Fruit fly (Drosophila melanogaster) whole organism, embryonic: ENCODE data around the gene CG2182.

Experiments used
- Antp ChIP-seq: fragments of 200-800 bp; sonication (Bioruptor generic); optimal IDR thresholded peaks from 3 replicates; lab custom pipeline; 2016; ENCODE audit warnings: missing biosample characterization, missing genetic modification characterization
- B-H2 ChIP-seq: fragments of 200-800 bp; sonication (Bioruptor generic); optimal IDR thresholded peaks from 2 replicates; lab custom pipeline; 2018; ENCODE audit warnings: missing biosample characterization, mild to moderate bottlenecking, missing genetic modification characterization
- Bteb2 ChIP-seq: fragments of 200-800 bp; sonication (Bioruptor generic); optimal IDR thresholded peaks from 2 replicates; lab custom pipeline; 2016; ENCODE audit warnings: missing biosample characterization, missing genetic modification characterization
- CG10366 ChIP-seq: fragments of 200-800 bp; sonication (Bioruptor generic); IDR thresholded peaks from 2 replicates; pipeline ENCODE4 v1.3.6; 2022; ENCODE audit warnings: missing biosample characterization, missing genetic modification characterization
- CG12071 ChIP-seq: fragments of 200-800 bp; sonication (Bioruptor generic); optimal IDR thresholded peaks from 3 replicates; lab custom pipeline; 2018; ENCODE audit warnings: missing biosample characterization, mild to moderate bottlenecking, missing genetic modification characterization
- CG1233 ChIP-seq: fragments of 200-800 bp; sonication (Bioruptor generic); optimal IDR thresholded peaks from 4 replicates; lab custom pipeline; 2018; ENCODE audit warnings: missing biosample characterization, mild to moderate bottlenecking, missing genetic modification characterization
- CG15011 ChIP-seq: fragments of 200-800 bp; sonication (Bioruptor generic); optimal IDR thresholded peaks from 3 replicates; lab custom pipeline; 2018; ENCODE audit warnings: missing biosample characterization, mild to moderate bottlenecking, missing genetic modification characterization
- CG15601 ChIP-seq: fragments of 200-800 bp; sonication (Bioruptor generic); optimal IDR thresholded peaks from 3 replicates; lab custom pipeline; 2019; ENCODE audit warnings: missing biosample characterization, mild to moderate bottlenecking, missing genetic modification characterization, moderate library complexity
- CG17385 ChIP-seq: fragments of 200-800 bp; sonication (Bioruptor generic); optimal IDR thresholded peaks from 3 replicates; lab custom pipeline; 2018; ENCODE audit warnings: missing biosample characterization, mild to moderate bottlenecking, missing genetic modification characterization
- CG17802 ChIP-seq: fragments of 200-800 bp; sonication (Bioruptor generic); optimal IDR thresholded peaks from 2 replicates; lab custom pipeline; 2018; ENCODE audit warnings: missing biosample characterization, mild to moderate bottlenecking, missing genetic modification characterization, moderate library complexity
- CG17829 ChIP-seq: fragments of 200-800 bp; optimal IDR thresholded peaks from 2 replicates; lab custom pipeline; 2019; ENCODE audit warnings: missing biosample characterization, mild to moderate bottlenecking, missing genetic modification characterization, moderate library complexity
- CG18764 ChIP-seq: fragments of 200-800 bp; sonication (Bioruptor generic); optimal IDR thresholded peaks from 3 replicates; lab custom pipeline; 2016; ENCODE audit warnings: missing biosample characterization, missing genetic modification characterization
- CG2875 ChIP-seq: fragments of 200-800 bp; sonication (Bioruptor generic); optimal IDR thresholded peaks from 2 replicates; lab custom pipeline; 2017; ENCODE audit warnings: missing biosample characterization, mild to moderate bottlenecking, missing genetic modification characterization, missing genetic modification reagents
- CG31388 ChIP-seq: fragments of 200-800 bp; sonication (Bioruptor generic); optimal IDR thresholded peaks from 2 replicates; lab custom pipeline; 2016; ENCODE audit warnings: missing biosample characterization, missing genetic modification characterization
- CG31441 ChIP-seq: fragments of 200-800 bp; sonication (Bioruptor generic); IDR thresholded peaks from 2 replicates; pipeline ENCODE4 v1.3.6; 2022; ENCODE audit warnings: missing biosample characterization, missing genetic modification characterization
- CG4617 ChIP-seq: fragments of 200-800 bp; sonication (Bioruptor generic); optimal IDR thresholded peaks from 3 replicates; lab custom pipeline; 2016; ENCODE audit warnings: missing biosample characterization, missing genetic modification characterization, borderline replicate concordance
- CG4820 ChIP-seq: fragments of 200-800 bp; sonication (Bioruptor generic); optimal IDR thresholded peaks from 3 replicates; lab custom pipeline; 2016; ENCODE audit warnings: missing biosample characterization, missing genetic modification characterization
- CG5180 ChIP-seq: fragments of 200-800 bp; sonication (Bioruptor generic); optimal IDR thresholded peaks from 3 replicates; lab custom pipeline; 2017; ENCODE audit warnings: missing biosample characterization, missing genetic modification characterization, mild to moderate bottlenecking, moderate library complexity, missing genetic modification reagents
- CG6854 ChIP-seq: fragments of 200-800 bp; sonication (Bioruptor generic); optimal IDR thresholded peaks from 3 replicates; lab custom pipeline; 2017; ENCODE audit warnings: missing biosample characterization, mild to moderate bottlenecking, missing genetic modification characterization
- Chrac-16 ChIP-seq: fragments of 200-800 bp; sonication (Bioruptor generic); optimal IDR thresholded peaks from 3 replicates; lab custom pipeline; 2016; ENCODE audit warnings: missing biosample characterization, missing genetic modification characterization
- CrebB ChIP-seq: fragments of 200-800 bp; sonication (Bioruptor generic); optimal IDR thresholded peaks from 3 replicates; lab custom pipeline; 2018; ENCODE audit warnings: missing biosample characterization, mild to moderate bottlenecking, missing genetic modification characterization
- D19A ChIP-seq: fragments of 200-800 bp; optimal IDR thresholded peaks from 3 replicates; lab custom pipeline; 2019; ENCODE audit warnings: missing biosample characterization, mild to moderate bottlenecking, missing genetic modification characterization, moderate library complexity
- Dll ChIP-seq: fragments of 200-800 bp; sonication (Bioruptor generic); IDR thresholded peaks from 4 replicates; pipeline ENCODE4 v1.3.6; 2022; ENCODE audit warnings: missing biosample characterization, missing genetic modification characterization; ENCODE audit not compliant: partially characterized antibody
- E2f1 ChIP-seq: fragments of 200-800 bp; sonication (Bioruptor generic); IDR thresholded peaks from 2 replicates; pipeline ENCODE4 v1.3.6; 2022; ENCODE audit warnings: missing biosample characterization, missing genetic modification characterization
- Gug ChIP-seq: fragments of 200-800 bp; sonication (Bioruptor generic); IDR thresholded peaks from 4 replicates; pipeline ENCODE4 v1.3.6; 2022; ENCODE audit warnings: missing biosample characterization, missing genetic modification characterization
- HLHmδ ChIP-seq: fragments of 200-800 bp; sonication (Bioruptor generic); optimal IDR thresholded peaks from 2 replicates; lab custom pipeline; 2018; ENCODE audit warnings: missing biosample characterization, mild to moderate bottlenecking, missing genetic modification characterization, moderate library complexity
- MESR4 ChIP-seq: fragments of 200-800 bp; sonication (Bioruptor generic); optimal IDR thresholded peaks from 2 replicates; lab custom pipeline; 2018; ENCODE audit warnings: missing biosample characterization, mild to moderate bottlenecking, missing genetic modification characterization, moderate library complexity
- Meics ChIP-seq: fragments of 200-800 bp; sonication (Bioruptor generic); optimal IDR thresholded peaks from 2 replicates; lab custom pipeline; 2017; ENCODE audit warnings: missing biosample characterization, mild to moderate bottlenecking, missing genetic modification characterization
- Poxn ChIP-seq: fragments of 200-800 bp; sonication (Bioruptor generic); IDR thresholded peaks from 2 replicates; pipeline ENCODE4 v1.3.6; 2022; ENCODE audit warnings: missing biosample characterization, missing genetic modification characterization
- Sry-δ ChIP-seq: fragments of 200-800 bp; sonication (Bioruptor generic); optimal IDR thresholded peaks from 2 replicates; lab custom pipeline; 2016; ENCODE audit warnings: missing biosample characterization, missing genetic modification characterization
- ara ChIP-seq: fragments of 200-800 bp; sonication (Bioruptor generic); IDR thresholded peaks from 2 replicates; pipeline ENCODE4 v1.3.6; 2022; ENCODE audit warnings: missing biosample characterization, missing genetic modification characterization
- ash1 ChIP-seq: fragments of 200-800 bp; sonication (Bioruptor generic); optimal IDR thresholded peaks from 2 replicates; lab custom pipeline; 2018; ENCODE audit warnings: missing biosample characterization, mild to moderate bottlenecking, missing genetic modification characterization
- ato ChIP-seq: fragments of 200-800 bp; sonication (Bioruptor generic); IDR thresholded peaks from 2 replicates; pipeline ENCODE4 v1.3.6; 2022; ENCODE audit warnings: missing biosample characterization, missing genetic modification characterization; ENCODE audit not compliant: partially characterized antibody
- bbx ChIP-seq: fragments of 200-800 bp; sonication (Bioruptor generic); IDR thresholded peaks from 2 replicates; pipeline ENCODE4 v1.3.6; 2022; ENCODE audit warnings: missing biosample characterization, missing genetic modification characterization; ENCODE audit not compliant: partially characterized antibody
- caup ChIP-seq: fragments of 200-800 bp; sonication (Bioruptor generic); optimal IDR thresholded peaks from 3 replicates; lab custom pipeline; 2017; ENCODE audit warnings: missing biosample characterization, mild to moderate bottlenecking, missing genetic modification characterization, moderate library complexity; ENCODE audit not compliant: severe bottlenecking
- chm ChIP-seq: fragments of 200-800 bp; sonication (Bioruptor generic); IDR thresholded peaks from 2 replicates; pipeline ENCODE4 v1.3.6; 2022; ENCODE audit warnings: missing biosample characterization, missing genetic modification characterization
- corto ChIP-seq: fragments of 200-800 bp; sonication (Bioruptor generic); optimal IDR thresholded peaks from 2 replicates; lab custom pipeline; 2016; ENCODE audit warnings: missing biosample characterization, mild to moderate bottlenecking, missing genetic modification characterization, moderate library complexity
- da ChIP-seq: fragments of 200-800 bp; sonication (Bioruptor generic); optimal IDR thresholded peaks from 2 replicates; lab custom pipeline; 2016; ENCODE audit warnings: missing biosample characterization, missing genetic modification characterization
- dan ChIP-seq: fragments of 200-800 bp; sonication (Bioruptor generic); IDR thresholded peaks from 2 replicates; pipeline ENCODE4 v1.3.6; 2022; ENCODE audit warnings: missing biosample characterization, missing genetic modification characterization
- emc ChIP-seq: fragments of 200-800 bp; sonication (Bioruptor generic); optimal IDR thresholded peaks from 2 replicates; lab custom pipeline; 2016; ENCODE audit warnings: missing biosample characterization, missing genetic modification characterization
- knrl ChIP-seq: fragments of 200-800 bp; sonication (Bioruptor generic); IDR thresholded peaks from 3 replicates; pipeline ENCODE4 v1.3.6; 2022; ENCODE audit warnings: missing biosample characterization, missing genetic modification characterization; ENCODE audit not compliant: partially characterized antibody
- otp ChIP-seq: fragments of 200-800 bp; sonication (Bioruptor generic); IDR thresholded peaks from 3 replicates; pipeline ENCODE4, ENCODE4 v1.3.6; 2022; ENCODE audit warnings: missing biosample characterization, missing genetic modification characterization
- scrt ChIP-seq: fragments of 200-800 bp; sonication (Bioruptor generic); optimal IDR thresholded peaks from 2 replicates; lab custom pipeline; 2018; ENCODE audit warnings: missing biosample characterization, mild to moderate bottlenecking, missing genetic modification characterization, moderate library complexity
- sens-2 ChIP-seq: fragments of 200-800 bp; sonication (Bioruptor generic); IDR thresholded peaks from 2 replicates; pipeline ENCODE4 v1.3.6; 2022; ENCODE audit warnings: missing biosample characterization, missing genetic modification characterization
- toy ChIP-seq: fragments of 200-800 bp; sonication (Bioruptor generic); IDR thresholded peaks from 2 replicates; pipeline ENCODE4 v1.3.6; 2022; ENCODE audit warnings: missing biosample characterization, missing genetic modification characterization
- twi ChIP-seq: fragments of 200-800 bp; optimal IDR thresholded peaks from 2 replicates; lab custom pipeline; 2019; ENCODE audit warnings: missing biosample characterization, mild to moderate bottlenecking, missing genetic modification characterization, moderate library complexity
- vnd ChIP-seq: fragments of 200-800 bp; sonication (Bioruptor generic); IDR thresholded peaks from 3 replicates; pipeline ENCODE4 v1.3.6; 2022; ENCODE audit warnings: missing biosample characterization, missing genetic modification characterization; ENCODE audit not compliant: partially characterized antibody
- yki ChIP-seq: fragments of >200 bp; optimal IDR thresholded peaks from 3 replicates; lab custom pipeline; 2018
- zf30C ChIP-seq: fragments of 200-800 bp; sonication (Bioruptor generic); optimal IDR thresholded peaks from 3 replicates; lab custom pipeline; 2018; ENCODE audit warnings: missing biosample characterization, mild to moderate bottlenecking, missing genetic modification characterization

The CG2182 gene

DNA sequence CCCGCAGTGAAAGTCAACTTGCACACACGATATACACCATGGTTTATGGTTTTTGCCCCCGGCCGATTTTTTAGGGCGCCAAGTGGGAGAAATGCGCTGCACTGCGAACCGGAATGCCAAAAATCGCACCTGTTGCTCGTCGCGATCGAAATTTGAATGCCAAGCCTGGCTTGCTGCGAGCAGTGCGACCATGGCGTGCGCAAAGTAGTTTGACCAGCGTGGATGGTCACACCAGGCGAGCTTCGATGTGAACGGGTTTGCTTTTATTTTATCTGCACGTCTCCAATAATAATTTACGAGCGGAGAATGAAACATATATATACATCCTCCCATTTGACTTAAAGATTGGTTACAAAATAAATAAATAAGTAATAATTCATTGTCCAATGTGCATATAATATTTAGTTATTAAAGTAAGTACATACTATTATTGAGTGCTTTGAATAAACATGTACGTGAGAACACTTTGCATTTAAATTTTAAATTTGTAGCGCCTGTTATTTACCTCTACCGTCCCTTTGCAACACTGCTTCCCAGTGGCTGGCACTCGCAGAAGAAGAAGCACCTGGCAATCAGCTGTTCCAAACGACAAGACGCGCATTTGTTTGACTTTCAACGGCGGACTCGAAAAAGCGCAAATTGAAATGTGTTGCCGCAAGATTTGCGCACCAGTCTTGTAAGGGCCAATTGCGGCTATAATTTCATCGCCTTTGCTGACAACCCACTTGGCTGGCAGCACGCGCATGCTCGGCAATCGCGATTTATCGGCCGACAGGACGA is 25.7 kb upstream of the CG2182 start, which contains the start of the genes Rab23 and plx (continued):
- TF ChIP-seq CG17829 (tag; lab: Kevin White, UChicago) (no peak), ato (0 out of 2 replicates have a peak, but pooled peaks have one; percentile 26), corto (GFP tag; lab: Kevin White, UChicago) (no peak), Sry-δ (peak; percentile 47), CG6854 (GFP tag; lab: Kevin White, UChicago) (no peak), yki (lab: Kevin White, UChicago) (no peak), emc (no peak), twi (no peak), zf30C (GFP tag; lab: Kevin White, UChicago) (no peak), CG1233 (peak; percentile 18), CG17802 (tag; lab: Kevin White, UChicago) (peak; percentile 85), chm (0 out of 2 replicates have a peak, but pooled peaks have one; percentile 11), ara (no peak), caup (no peak), CG18764 (GFP tag; lab: Kevin White, UChicago) (peak; percentile 21), CG17385 (GFP tag; lab: Kevin White, UChicago) (peak; percentile 99), CG31388 (no peak), CG10366 (GFP tag; lab: Robert Waterston, UW) (no peak), scrt (GFP tag; lab: Kevin White, UChicago) (no peak), da (GFP tag; lab: Kevin White, UChicago) (no peak), CG5180 (GFP tag; lab: Kevin White, UChicago) (no peak), HLHmδ (GFP tag; lab: Kevin White, UChicago) (no peak), CG12071 (no peak), D19A (no peak), Poxn (GFP tag; lab: Robert Waterston, UW) (no peak), CG15011 (no peak), vnd (GFP tag; lab: Robert Waterston, UW) (no peak), sens-2 (GFP tag; lab: Robert Waterston, UW) (no peak), CG31441 (GFP tag; lab: Robert Waterston, UW) (no peak; the same call in 1 of the 2 replicates), ash1 (GFP tag; lab: Kevin White, UChicago) (no peak), dan (GFP tag; lab: Robert Waterston, UW) (no peak), Chrac-16 (no peak), MESR4 (no peak), otp (GFP tag; lab: Robert Waterston, UW) (no peak), Meics (GFP tag; lab: Kevin White, UChicago) (no peak), CrebB (no peak), Gug (GFP tag; lab: Robert Waterston, UW) (no peak), CG4820 (no peak), CG15601 (peak; percentile 48), Bteb2 (GFP tag; lab: Kevin White, UChicago) (no peak), CG2875 (GFP tag; lab: Kevin White, UChicago) (no peak), bbx (GFP tag; lab: Robert Waterston, UW) (peak; percentile 41; the same call in 1 of the 2 replicates), CG4617 (no peak), Dll (GFP tag; lab: Robert Waterston, UW) (0 out of 4 replicates have a peak, but pooled peaks have one; percentile 26), toy (no peak), B-H2 (GFP tag; lab: Kevin White, UChicago) (peak; percentile 44), knrl (no peak), E2f1 (GFP tag; lab: Robert Waterston, UW) (peak; percentile 27; the same call in 1 of the 2 replicates), Antp (GFP tag; lab: Kevin White, UChicago) (peak; percentile 7)
